Fruit fly (Drosophila melanogaster) whole organism, embryonic: ENCODE measurements around the gene in.

Source experiments
- BtbVII ChIP-seq: fragments of 200-800 bp; sonication (Bioruptor generic); optimal IDR thresholded peaks from 3 replicates; lab custom pipeline; 2017; ENCODE audit warnings: missing biosample characterization, mild to moderate bottlenecking, missing genetic modification characterization
- CG10959 ChIP-seq: fragments of 200-800 bp; sonication (Bioruptor generic); IDR thresholded peaks from 2 replicates; pipeline ENCODE4 v1.3.6; 2022; ENCODE audit warnings: missing biosample characterization, missing genetic modification characterization
- CG11093 ChIP-seq: fragments of 200-800 bp; sonication (Bioruptor generic); IDR thresholded peaks from 3 replicates; pipeline ENCODE4 v1.3.6; 2022; ENCODE audit warnings: missing biosample characterization, missing genetic modification characterization
- CG12071 ChIP-seq: fragments of 200-800 bp; sonication (Bioruptor generic); optimal IDR thresholded peaks from 3 replicates; lab custom pipeline; 2018; ENCODE audit warnings: missing biosample characterization, mild to moderate bottlenecking, missing genetic modification characterization
- CG16813 ChIP-seq: fragments of 200-800 bp; sonication (Bioruptor generic); IDR thresholded peaks from 3 replicates; pipeline ENCODE4 v1.3.6; 2022; ENCODE audit warnings: missing biosample characterization, missing genetic modification characterization; ENCODE audit not compliant: partially characterized antibody
- CG2129 ChIP-seq: fragments of 200-800 bp; sonication (Bioruptor generic); IDR thresholded peaks from 2 replicates; pipeline ENCODE4 v1.3.6; 2022; ENCODE audit warnings: missing biosample characterization, missing genetic modification characterization; ENCODE audit not compliant: partially characterized antibody
- CG2889 ChIP-seq: fragments of 200-800 bp; sonication (Bioruptor generic); IDR thresholded peaks from 3 replicates; pipeline ENCODE4 v1.3.6; 2022; ENCODE audit warnings: missing biosample characterization, missing genetic modification characterization
- CG31224 ChIP-seq: fragments of 200-800 bp; sonication (Bioruptor generic); IDR thresholded peaks from 2 replicates; pipeline ENCODE4 v1.3.6; 2022; ENCODE audit warnings: missing biosample characterization, missing genetic modification characterization
- CG4820 ChIP-seq: fragments of 200-800 bp; sonication (Bioruptor generic); optimal IDR thresholded peaks from 3 replicates; lab custom pipeline; 2016; ENCODE audit warnings: missing biosample characterization, missing genetic modification characterization
- CG5180 ChIP-seq: fragments of 200-800 bp; sonication (Bioruptor generic); optimal IDR thresholded peaks from 3 replicates; lab custom pipeline; 2017; ENCODE audit warnings: missing biosample characterization, missing genetic modification characterization, mild to moderate bottlenecking, moderate library complexity, missing genetic modification reagents
- CG6254 ChIP-seq: fragments of 200-800 bp; sonication (Bioruptor generic); optimal IDR thresholded peaks from 3 replicates; lab custom pipeline; 2017; ENCODE audit warnings: mild to moderate bottlenecking, missing biosample characterization, missing genetic modification reagents, missing genetic modification characterization
- CG6765 ChIP-seq: fragments of 200-800 bp; sonication (Bioruptor generic); optimal IDR thresholded peaks from 3 replicates; lab custom pipeline; 2017; ENCODE audit warnings: missing biosample characterization, mild to moderate bottlenecking, missing genetic modification characterization
- CG7271 ChIP-seq: fragments of 200-800 bp; sonication (Bioruptor generic); optimal IDR thresholded peaks from 2 replicates; lab custom pipeline; 2018; ENCODE audit warnings: missing biosample characterization, mild to moderate bottlenecking, missing genetic modification characterization, moderate library complexity
- CG7745 ChIP-seq: fragments of 200-800 bp; sonication (Bioruptor generic); optimal IDR thresholded peaks from 2 replicates; lab custom pipeline; 2018; ENCODE audit warnings: missing biosample characterization, mild to moderate bottlenecking, missing genetic modification characterization, moderate library complexity
- CG7928 ChIP-seq: fragments of 200-800 bp; sonication (Bioruptor generic); optimal IDR thresholded peaks from 2 replicates; lab custom pipeline; 2017; ENCODE audit warnings: missing biosample characterization, mild to moderate bottlenecking, missing genetic modification characterization
- CG9609 ChIP-seq: fragments of 200-800 bp; sonication (Bioruptor generic); optimal IDR thresholded peaks from 3 replicates; lab custom pipeline; 2016; ENCODE audit warnings: missing biosample characterization, missing genetic modification characterization
- CG9876 ChIP-seq: fragments of 200-800 bp; sonication (Bioruptor generic); optimal IDR thresholded peaks from 2 replicates; lab custom pipeline; 2016; ENCODE audit warnings: missing biosample characterization, missing genetic modification characterization
- CHES-1-like ChIP-seq: fragments of 200-800 bp; sonication (Bioruptor generic); optimal IDR thresholded peaks from 2 replicates; lab custom pipeline; 2016; ENCODE audit warnings: missing biosample characterization, missing genetic modification characterization
- D ChIP-seq, 2 experiments: fragments of 200-800 bp in 1 of 2; fragments of >200 bp in 1 of 2; sonication (Bioruptor generic) in 1 of 2; optimal IDR thresholded peaks; 2 replicates in 1 of 2; 3 replicates in 1 of 2; lab custom pipeline; 2017; ENCODE audit warnings: mild to moderate bottlenecking in 1 of 2, missing biosample characterization in 1 of 2, missing genetic modification characterization in 1 of 2, missing genetic modification reagents in 1 of 2
- Dfd ChIP-seq, 2 experiments: fragments of >200 bp; optimal IDR thresholded peaks; 2 replicates each; lab custom pipeline; 2017; ENCODE audit warnings: missing biosample characterization in 2 of 2, missing genetic modification characterization in 2 of 2
- Dip3 ChIP-seq: fragments of 200-800 bp; sonication (Bioruptor generic); optimal IDR thresholded peaks from 3 replicates; lab custom pipeline; 2016; ENCODE audit warnings: missing biosample characterization, missing genetic modification characterization
- H15 ChIP-seq: fragments of 200-800 bp; sonication (Bioruptor generic); IDR thresholded peaks from 3 replicates; pipeline ENCODE4 v1.3.6; 2022; ENCODE audit warnings: missing biosample characterization, missing genetic modification characterization
- HLH54F ChIP-seq: fragments of 200-800 bp; sonication (Bioruptor generic); optimal IDR thresholded peaks from 3 replicates; lab custom pipeline; 2016; ENCODE audit warnings: missing biosample characterization, missing genetic modification characterization
- Hey ChIP-seq: fragments of 200-800 bp; sonication (Bioruptor generic); optimal IDR thresholded peaks from 3 replicates; lab custom pipeline; 2018; ENCODE audit warnings: missing biosample characterization, mild to moderate bottlenecking, missing genetic modification characterization
- HmgD ChIP-seq: fragments of 200-800 bp; sonication (Bioruptor generic); optimal IDR thresholded peaks from 3 replicates; lab custom pipeline; 2016; ENCODE audit warnings: missing biosample characterization, missing genetic modification characterization
- Jarid2 ChIP-seq: fragments of 200-800 bp; sonication (Bioruptor generic); optimal IDR thresholded peaks from 3 replicates; lab custom pipeline; 2017; ENCODE audit warnings: mild to moderate bottlenecking, missing biosample characterization, missing genetic modification reagents, missing genetic modification characterization
- Kr ChIP-seq: fragments of 200-800 bp; sonication (Bioruptor generic); optimal IDR thresholded peaks from 2 replicates; lab custom pipeline; 2017; ENCODE audit warnings: missing biosample characterization, mild to moderate bottlenecking, missing genetic modification characterization
- Oli ChIP-seq: fragments of 200-800 bp; sonication (Bioruptor generic); optimal IDR thresholded peaks from 2 replicates; lab custom pipeline; 2018; ENCODE audit warnings: missing biosample characterization, mild to moderate bottlenecking, missing genetic modification characterization, moderate library complexity
- Six4 ChIP-seq: fragments of 200-800 bp; sonication (Bioruptor generic); optimal IDR thresholded peaks from 2 replicates; lab custom pipeline; 2016; ENCODE audit warnings: missing biosample characterization, missing genetic modification characterization
- Ssrp ChIP-seq: fragments of 200-800 bp; sonication (Bioruptor generic); optimal IDR thresholded peaks from 2 replicates; lab custom pipeline; 2018; ENCODE audit warnings: missing biosample characterization, mild to moderate bottlenecking, missing genetic modification characterization, moderate library complexity
- Usf ChIP-seq: fragments of 200-800 bp; sonication (Bioruptor generic); optimal IDR thresholded peaks from 2 replicates; lab custom pipeline; 2017; ENCODE audit warnings: missing genotype, missing biosample characterization, missing genetic modification characterization
- YL-1 ChIP-seq: fragments of 200-800 bp; sonication (Bioruptor generic); optimal IDR thresholded peaks from 3 replicates; lab custom pipeline; 2017; ENCODE audit warnings: missing biosample characterization, mild to moderate bottlenecking, missing genetic modification characterization
- abd-A ChIP-seq: fragments of 200-800 bp; sonication (Bioruptor generic); optimal IDR thresholded peaks from 3 replicates; lab custom pipeline; 2019; ENCODE audit warnings: missing biosample characterization, mild to moderate bottlenecking, missing genetic modification characterization, moderate library complexity
- ato ChIP-seq: fragments of 200-800 bp; sonication (Bioruptor generic); IDR thresholded peaks from 2 replicates; pipeline ENCODE4 v1.3.6; 2022; ENCODE audit warnings: missing biosample characterization, missing genetic modification characterization; ENCODE audit not compliant: partially characterized antibody
- bbx ChIP-seq: fragments of 200-800 bp; sonication (Bioruptor generic); IDR thresholded peaks from 2 replicates; pipeline ENCODE4 v1.3.6; 2022; ENCODE audit warnings: missing biosample characterization, missing genetic modification characterization; ENCODE audit not compliant: partially characterized antibody
- insv ChIP-seq, 2 experiments: fragments of 200-800 bp; sonication (Bioruptor generic); optimal IDR thresholded peaks; 3 replicates each; lab custom pipeline; 2016 to 2018; ENCODE audit warnings: missing biosample characterization in 2 of 2, missing genetic modification characterization in 2 of 2
- inv ChIP-seq: fragments of 200-800 bp; sonication (Bioruptor generic); IDR thresholded peaks from 2 replicates; pipeline ENCODE4 v1.3.6; 2022; ENCODE audit warnings: missing biosample characterization, missing genetic modification characterization; ENCODE audit not compliant: partially characterized antibody
- lola ChIP-seq, 3 experiments: fragments of >200 bp in 2 of 3; fragments of 200-800 bp in 1 of 3; sonication (Bioruptor generic) in 1 of 3; optimal IDR thresholded peaks; 2 replicates each; lab custom pipeline; 2017 to 2019; ENCODE audit warnings: missing biosample characterization in 3 of 3, missing genetic modification characterization in 3 of 3, mild to moderate bottlenecking in 1 of 3, moderate library complexity in 1 of 3
- mld ChIP-seq: fragments of 200-800 bp; sonication (Bioruptor generic); IDR thresholded peaks from 3 replicates; pipeline ENCODE4 v1.3.6; 2022; ENCODE audit warnings: missing biosample characterization, missing genetic modification characterization; ENCODE audit not compliant: partially characterized antibody
- pho ChIP-seq: fragments of 200-800 bp; sonication (Bioruptor generic); optimal IDR thresholded peaks from 2 replicates; lab custom pipeline; 2016; ENCODE audit warnings: missing biosample characterization, missing genetic modification characterization
- prd ChIP-seq, 3 experiments: fragments of >200 bp in 2 of 3; fragments of 200-800 bp in 1 of 3; sonication (Bioruptor generic) in 1 of 3; optimal IDR thresholded peaks in 2 of 3; IDR thresholded peaks in 1 of 3; 2 replicates in 2 of 3; 3 replicates in 1 of 3; pipeline versions ENCODE4 v1.3.6 to Lab custom; 2017 to 2022; ENCODE audit warnings: missing biosample characterization in 1 of 3, missing genetic modification characterization in 1 of 3
- sc ChIP-seq, 3 experiments: fragments of >200 bp in 2 of 3; fragments of 200-800 bp in 1 of 3; sonication (Bioruptor generic) in 1 of 3; optimal IDR thresholded peaks; 2 replicates in 2 of 3; 3 replicates in 1 of 3; lab custom pipeline; 2017; ENCODE audit warnings: mild to moderate bottlenecking in 1 of 3, missing biosample characterization in 1 of 3, missing genetic modification characterization in 1 of 3, missing genetic modification reagents in 1 of 3
- seq ChIP-seq: fragments of 200-800 bp; sonication (Bioruptor generic); IDR thresholded peaks from 2 replicates; pipeline ENCODE4 v1.3.6; 2022; ENCODE audit warnings: missing biosample characterization, missing genetic modification characterization
- tin ChIP-seq: fragments of 200-800 bp; sonication (Bioruptor generic); optimal IDR thresholded peaks from 3 replicates; lab custom pipeline; 2016; ENCODE audit warnings: missing biosample characterization, missing genetic modification characterization
- trem ChIP-seq: fragments of 200-800 bp; optimal IDR thresholded peaks from 3 replicates; lab custom pipeline; 2019; ENCODE audit warnings: missing biosample characterization, mild to moderate bottlenecking, missing genetic modification characterization, moderate library complexity
- yki ChIP-seq: fragments of >200 bp; optimal IDR thresholded peaks from 3 replicates; lab custom pipeline; 2018
- zen2 ChIP-seq: fragments of 200-800 bp; sonication (Bioruptor generic); IDR thresholded peaks from 3 replicates; pipeline ENCODE4 v1.3.6; 2022; ENCODE audit warnings: missing biosample characterization, missing genetic modification characterization; ENCODE audit not compliant: partially characterized antibody

The in gene

DNA sequence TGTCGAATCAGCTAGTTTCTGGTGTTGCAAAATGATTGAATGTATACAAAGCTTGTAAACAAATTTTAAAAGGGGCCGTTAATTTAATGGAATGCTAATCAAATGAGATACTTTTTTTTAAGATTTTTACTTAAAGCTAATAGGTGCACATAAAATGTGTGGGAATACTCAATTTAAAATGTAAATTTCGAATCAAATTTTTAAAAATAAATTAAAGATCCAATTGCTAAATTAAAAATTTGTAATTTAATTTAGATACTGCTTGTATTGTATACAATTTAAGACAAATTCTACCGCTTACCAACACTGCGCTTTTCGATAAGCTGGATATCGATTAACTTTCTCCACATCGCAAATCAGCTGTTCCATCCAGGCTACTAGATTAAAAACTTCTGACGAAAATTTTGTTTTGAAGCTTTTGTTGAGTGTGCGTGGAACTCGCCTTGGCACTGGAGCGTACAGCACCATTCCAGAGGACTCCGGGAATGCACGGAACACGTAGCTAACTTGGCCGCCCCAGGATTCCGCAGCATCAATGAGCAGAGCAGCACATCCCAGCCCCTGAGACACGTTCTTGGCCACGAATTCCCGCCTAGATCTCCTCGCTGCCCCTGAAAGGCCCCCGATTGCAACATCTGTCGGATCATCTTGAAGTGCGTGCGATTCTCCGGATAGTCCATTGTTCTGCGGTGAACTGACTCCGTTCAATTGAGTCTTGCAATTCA lies 17.2 kb downstream of the in start, which contains the start of the genes CG5498 and fbl (continued):
- no peak for TF ChIP-seq prd (optimal IDR thresholded peaks at IDR 0.05; lab: Kevin White, UChicago)
- TF ChIP-seq prd (GFP tag; IDR thresholded peaks at IDR 0.05; lab: Robert Waterston, UW), result peak; percentile 63
- no peak for TF ChIP-seq Jarid2 (GFP tag; lab: Kevin White, UChicago)
- peak; percentile 30 for TF ChIP-seq Six4 (GFP tag; lab: Kevin White, UChicago)
- TF ChIP-seq CG10959, result no peak
- no peak for TF ChIP-seq CG16813 (GFP tag; lab: Robert Waterston, UW)
- TF ChIP-seq CG11093 (GFP tag; lab: Robert Waterston, UW), result no peak
- TF ChIP-seq yki (lab: Kevin White, UChicago), result no peak
- TF ChIP-seq CG7745 (tag; lab: Kevin White, UChicago), result peak; percentile 45
- peak; percentile 5 for TF ChIP-seq CHES-1-like
- peak; percentile 50 for TF ChIP-seq CG4820
- no peak for TF ChIP-seq Dfd (GFP tag; optimal IDR thresholded peaks at IDR 0.05; lab: Kevin White, UChicago)
- TF ChIP-seq inv (GFP tag; lab: Robert Waterston, UW), result no peak
- TF ChIP-seq mld (GFP tag; lab: Robert Waterston, UW), result peak; percentile 54; the same call in 1 of the 3 replicates
- TF ChIP-seq CG31224 (GFP tag; lab: Robert Waterston, UW), result no peak
- no peak for TF ChIP-seq HmgD (GFP tag; lab: Kevin White, UChicago)
- peak; percentile 4 for TF ChIP-seq Usf (GFP tag; lab: Kevin White, UChicago)
- peak; percentile 52 for TF ChIP-seq CG6765 (GFP tag; lab: Kevin White, UChicago)
- peak; percentile 13 for TF ChIP-seq YL-1 (GFP tag; lab: Kevin White, UChicago)
- TF ChIP-seq ato, result no peak
- no peak for TF ChIP-seq seq (GFP tag; lab: Robert Waterston, UW)
- no peak for TF ChIP-seq D (optimal IDR thresholded peaks at IDR 0.05; lab: Kevin White, UChicago)
- peak; percentile 41 for TF ChIP-seq D (GFP tag; optimal IDR thresholded peaks at IDR 0.05; lab: Kevin White, UChicago)
- peak; percentile 32 for TF ChIP-seq Ssrp
- peak; percentile 46 for TF ChIP-seq tin
- no peak for TF ChIP-seq CG7928
- TF ChIP-seq trem (tag; lab: Kevin White, UChicago), result peak; percentile 83
- TF ChIP-seq lola (GFP tag; optimal IDR thresholded peaks at IDR 0.05; lab: Kevin White, UChicago), result peak in 1 of 3 experiments; percentile 67
- peak; percentile 9 for TF ChIP-seq CG9609
- TF ChIP-seq insv (GFP tag; optimal IDR thresholded peaks at IDR 0.05; lab: Kevin White, UChicago), result peak in 1 of 2 experiments; percentile 45
- TF ChIP-seq Hey (tag; lab: Kevin White, UChicago), result no peak
- TF ChIP-seq CG9876 (GFP tag; lab: Kevin White, UChicago), result no peak
- no peak for TF ChIP-seq sc (optimal IDR thresholded peaks at IDR 0.05; lab: Kevin White, UChicago)
- TF ChIP-seq sc (GFP tag; optimal IDR thresholded peaks at IDR 0.05; lab: Kevin White, UChicago), result no peak
- TF ChIP-seq CG2889 (GFP tag; lab: Robert Waterston, UW), result no peak
- TF ChIP-seq CG6254, result no peak
- no peak for TF ChIP-seq CG12071 (GFP tag; lab: Kevin White, UChicago)
- TF ChIP-seq zen2, result no peak; the same call in 2 of the 3 replicates
- TF ChIP-seq CG2129 (GFP tag; lab: Robert Waterston, UW), result no peak
- peak; percentile 52 for TF ChIP-seq HLH54F (GFP tag; lab: Kevin White, UChicago)
- no peak for TF ChIP-seq bbx (GFP tag; lab: Robert Waterston, UW)
- no peak for TF ChIP-seq Kr (GFP tag; lab: Kevin White, UChicago)
- TF ChIP-seq H15 (GFP tag; lab: Robert Waterston, UW), result no peak
- peak; percentile 38 for TF ChIP-seq pho (GFP tag; lab: Kevin White, UChicago)
- peak; percentile 25 for TF ChIP-seq Oli
- TF ChIP-seq Dip3 (GFP tag; lab: Kevin White, UChicago), result peak; percentile 54
- TF ChIP-seq CG5180 (GFP tag; lab: Kevin White, UChicago), result peak; percentile 7
- TF ChIP-seq BtbVII (GFP tag; lab: Kevin White, UChicago), result peak; percentile 52
- peak; percentile 1 for TF ChIP-seq CG7271 (tag; lab: Kevin White, UChicago)
- no peak for TF ChIP-seq abd-A (tag; lab: Kevin White, UChicago)
